Worm (Caenorhabditis elegans) whole organism, L4 larva: Measurements from ENCODE around the gene hex-5.

Experiments used
- F10B5.3 ChIP-seq: sonication (generic microtip); optimal IDR thresholded peaks from 2 replicates; lab custom pipeline; 2016; ENCODE audit warnings: mild to moderate bottlenecking, missing genetic modification characterization, missing compliant biosample characterization
- F44E2.7 ChIP-seq: fragments of 200-800 bp; sonication (Bioruptor generic); IDR thresholded peaks from 2 replicates; pipeline ENCODE4 v2.1.2; 2022; ENCODE audit warnings: missing genetic modification characterization, missing compliant biosample characterization
- R02D3.7 ChIP-seq: fragments of 150-350 bp; sonication (generic microtip); optimal IDR thresholded peaks from 3 replicates; lab custom pipeline; 2014; ENCODE audit warnings: missing biosample characterization, missing genetic modification characterization
- T26A8.4 ChIP-seq: fragments of 200-800 bp; sonication (Bioruptor generic); IDR thresholded peaks from 2 replicates; pipeline ENCODE4 v1.3.6; 2022; ENCODE audit warnings: missing genetic modification characterization, missing compliant biosample characterization
- Y105C5A.15 ChIP-seq: fragments of 200-800 bp; sonication (Bioruptor generic); IDR thresholded peaks from 2 replicates; pipeline ENCODE4 v1.3.6; 2022; ENCODE audit warnings: missing genetic modification characterization, missing compliant biosample characterization
- ZK546.5 ChIP-seq, 2 experiments: sonication (generic microtip); optimal IDR thresholded peaks; 2 replicates each; lab custom pipeline; 2017; ENCODE audit warnings: missing biosample characterization in 2 of 2, missing genetic modification characterization in 2 of 2
- aha-1 ChIP-seq: fragments of 150-350 bp; peaks from one replicate; lab custom pipeline; 2014; ENCODE audit warnings: missing biosample characterization, missing genetic modification characterization
- attf-4 ChIP-seq: sonication (generic microtip); optimal IDR thresholded peaks from 3 replicates; lab custom pipeline; 2017; ENCODE audit warnings: missing biosample characterization, missing genetic modification characterization
- ces-1 ChIP-seq: fragments of 150-350 bp; sonication (generic microtip); optimal IDR thresholded peaks from 4 replicates; lab custom pipeline; 2014; ENCODE audit warnings: missing biosample characterization, missing genetic modification reagents, missing genetic modification characterization
- daf-12 ChIP-seq: fragments of 150-350 bp; optimal IDR thresholded peaks from 2 replicates; lab custom pipeline; 2014; ENCODE audit warnings: missing biosample characterization, missing genetic modification reagents, missing genetic modification characterization
- daf-16 ChIP-seq, 3 experiments: sonication (generic microtip); optimal IDR thresholded peaks; 2 replicates each; lab custom pipeline; 2016 to 2017; ENCODE audit warnings: missing genetic modification characterization in 3 of 3, missing genetic modification reagents in 3 of 3, mild to moderate bottlenecking in 2 of 3, missing compliant biosample characterization in 2 of 3, missing biosample characterization in 1 of 3, moderate library complexity in 1 of 3
- daf-19 ChIP-seq: fragments of 200-800 bp; sonication (Bioruptor generic); conservative IDR thresholded peaks from 2 replicates; pipeline ENCODE4 v1.3.6; 2022; ENCODE audit warnings: missing genetic modification characterization, missing compliant biosample characterization
- dmd-6 ChIP-seq: fragments of 200-800 bp; sonication (Bioruptor generic); IDR thresholded peaks from 2 replicates; pipeline ENCODE4 v1.3.6; 2022; ENCODE audit warnings: missing genetic modification reagents, missing genetic modification characterization, missing compliant biosample characterization
- dmd-8 ChIP-seq: fragments of 200-800 bp; sonication (Bioruptor generic); IDR thresholded peaks from 2 replicates; pipeline ENCODE4 v1.3.6; 2022; ENCODE audit warnings: missing genetic modification characterization, missing compliant biosample characterization
- dpl-1 ChIP-seq: fragments of 150-350 bp; optimal IDR thresholded peaks from 2 replicates; lab custom pipeline; 2014; ENCODE audit warnings: missing biosample characterization, missing genetic modification reagents, missing genetic modification characterization
- duxl-1 ChIP-seq: sonication (generic microtip); optimal IDR thresholded peaks from 2 replicates; lab custom pipeline; 2016; ENCODE audit warnings: mild to moderate bottlenecking, missing genetic modification characterization, moderate library complexity, missing compliant biosample characterization; ENCODE audit not compliant: poor library complexity
- dve-1 ChIP-seq: sonication (generic microtip); optimal IDR thresholded peaks from 2 replicates; lab custom pipeline; 2017; ENCODE audit warnings: antibody characterized with exemption, mild to moderate bottlenecking, missing genetic modification characterization, missing compliant biosample characterization; ENCODE audit not compliant: insufficient read depth
- egl-27 ChIP-seq: sonication (generic microtip); optimal IDR thresholded peaks from 3 replicates; lab custom pipeline; 2017; ENCODE audit warnings: missing biosample characterization, missing genetic modification reagents, missing genetic modification characterization
- egl-43 ChIP-seq: fragments of 200-800 bp; sonication (Bioruptor generic); IDR thresholded peaks from 2 replicates; pipeline ENCODE4 v1.3.6; 2022; ENCODE audit warnings: missing genetic modification reagents, missing genetic modification characterization, missing compliant biosample characterization
- fos-1 ChIP-seq: fragments of 150-350 bp; optimal IDR thresholded peaks from 2 replicates; lab custom pipeline; 2014; ENCODE audit warnings: missing biosample characterization, missing genetic modification characterization
- gei-8 ChIP-seq: fragments of 200-800 bp; sonication (Bioruptor generic); optimal IDR thresholded peaks from 2 replicates; lab custom pipeline; 2018; ENCODE audit warnings: mild to moderate bottlenecking, missing genetic modification characterization, missing compliant biosample characterization
- hlh-30 ChIP-seq: sonication (generic microtip); optimal IDR thresholded peaks from 2 replicates; lab custom pipeline; 2017; ENCODE audit warnings: antibody characterized with exemption, mild to moderate bottlenecking, missing genetic modification characterization, missing compliant biosample characterization; ENCODE audit not compliant: insufficient read depth
- lim-7 ChIP-seq: fragments of 200-800 bp; sonication (Bioruptor generic); IDR thresholded peaks from 2 replicates; pipeline ENCODE4 v1.3.6; 2022; ENCODE audit warnings: missing genetic modification characterization, missing compliant biosample characterization
- lin-38 ChIP-seq: fragments of 200-800 bp; sonication (Bioruptor generic); IDR thresholded peaks from 2 replicates; pipeline ENCODE4 v1.3.6; 2022; ENCODE audit warnings: missing genetic modification reagents, missing genetic modification characterization, missing compliant biosample characterization
- lir-3 ChIP-seq: sonication (generic microtip); optimal IDR thresholded peaks from 2 replicates; lab custom pipeline; 2016; ENCODE audit warnings: mild to moderate bottlenecking, missing genetic modification characterization, missing compliant biosample characterization
- madf-9 ChIP-seq: fragments of 200-800 bp; sonication (Bioruptor generic); conservative IDR thresholded peaks from 2 replicates; pipeline ENCODE4 v1.3.6; 2022; ENCODE audit warnings: missing genetic modification reagents, missing genetic modification characterization, missing compliant biosample characterization
- mdt-29 ChIP-seq: fragments of 200-800 bp; sonication (Bioruptor generic); IDR thresholded peaks from 2 replicates; pipeline ENCODE4 v1.3.6; 2022; ENCODE audit warnings: missing genetic modification reagents, missing genetic modification characterization, missing compliant biosample characterization
- nhr-10 ChIP-seq: fragments of 150-350 bp; optimal IDR thresholded peaks from 2 replicates; lab custom pipeline; 2014; ENCODE audit warnings: missing biosample characterization, missing genetic modification characterization
- nhr-28 ChIP-seq: fragments of 150-350 bp; optimal IDR thresholded peaks from 2 replicates; lab custom pipeline; 2014; ENCODE audit warnings: missing biosample characterization, missing genetic modification characterization
- nhr-48 ChIP-seq: sonication (generic microtip); optimal IDR thresholded peaks from 2 replicates; lab custom pipeline; 2016; ENCODE audit warnings: mild to moderate bottlenecking, missing genetic modification characterization, missing compliant biosample characterization
- php-3 ChIP-seq: fragments of 200-800 bp; sonication (Bioruptor generic); IDR thresholded peaks from 2 replicates; pipeline ENCODE4 v1.3.6; 2022; ENCODE audit warnings: missing genetic modification reagents, missing genetic modification characterization, missing compliant biosample characterization
- pqm-1 ChIP-seq: sonication (generic microtip); optimal IDR thresholded peaks from 2 replicates; lab custom pipeline; 2017; ENCODE audit warnings: missing biosample characterization, missing genetic modification characterization
- snpc-1.2 ChIP-seq: fragments of 200-800 bp; sonication (Bioruptor generic); IDR thresholded peaks from 2 replicates; pipeline ENCODE4 v1.3.6; 2022; ENCODE audit warnings: missing genetic modification reagents, missing genetic modification characterization, missing compliant biosample characterization
- spr-3 ChIP-seq: fragments of 200-800 bp; sonication (Bioruptor generic); optimal IDR thresholded peaks from 2 replicates; lab custom pipeline; 2018; ENCODE audit warnings: mild to moderate bottlenecking, missing genetic modification characterization, missing compliant biosample characterization
- tag-97 ChIP-seq: fragments of 200-800 bp; sonication (Bioruptor generic); IDR thresholded peaks from 2 replicates; pipeline ENCODE4 v1.3.6; 2022; ENCODE audit warnings: missing genetic modification characterization, missing compliant biosample characterization
- tra-1 ChIP-seq: fragments of 200-800 bp; sonication (Bioruptor generic); IDR thresholded peaks from 2 replicates; pipeline ENCODE4 v1.3.6; 2022; ENCODE audit warnings: missing genetic modification reagents, missing genetic modification characterization, missing compliant biosample characterization
- unc-62 ChIP-seq, 3 experiments: fragments of 150-350 bp in 1 of 3; sonication (generic microtip); optimal IDR thresholded peaks in 2 of 3; peaks in 1 of 3; 1 replicate in 1 of 3; 2 replicates in 2 of 3; lab custom pipeline; 2014 to 2017; ENCODE audit warnings: missing biosample characterization in 3 of 3, missing genetic modification characterization in 3 of 3, missing genetic modification reagents in 3 of 3, missing genotype in 1 of 3
- zag-1 ChIP-seq: fragments of 150-350 bp; optimal IDR thresholded peaks from 2 replicates; lab custom pipeline; 2014; ENCODE audit warnings: missing biosample characterization, missing genetic modification characterization
- zip-2 ChIP-seq: fragments of 150-350 bp; optimal IDR thresholded peaks from 2 replicates; lab custom pipeline; 2014; ENCODE audit warnings: missing biosample characterization, missing genetic modification characterization
- ztf-7 ChIP-seq: fragments of 150-350 bp; optimal IDR thresholded peaks from 2 replicates; lab custom pipeline; 2014; ENCODE audit warnings: missing biosample characterization, missing genetic modification characterization

Gene hex-5

ce11 chrX:14905161-14905560 is at the start of gene hex-5:
hex-5 (minus strand) TSS chrX:14905261.
- no peak for TF ChIP-seq attf-4 (tag; lab: Kevin White, UChicago)
- peak in 1 of 2 experiments; percentile 40 for TF ChIP-seq unc-62 (GFP tag; optimal IDR thresholded peaks at IDR 0.05 in 1 of 2; lab: Kevin White, UChicago)
- no peak for TF ChIP-seq unc-62 (tag; optimal IDR thresholded peaks at IDR 0.05; lab: Kevin White, UChicago)
- TF ChIP-seq dpl-1 (GFP tag; lab: Kevin White, UChicago): no peak
- peak; percentile 23 for TF ChIP-seq aha-1 (tag; lab: Kevin White, UChicago)
- TF ChIP-seq, all 104 proteins: peak for 2

DNA sequence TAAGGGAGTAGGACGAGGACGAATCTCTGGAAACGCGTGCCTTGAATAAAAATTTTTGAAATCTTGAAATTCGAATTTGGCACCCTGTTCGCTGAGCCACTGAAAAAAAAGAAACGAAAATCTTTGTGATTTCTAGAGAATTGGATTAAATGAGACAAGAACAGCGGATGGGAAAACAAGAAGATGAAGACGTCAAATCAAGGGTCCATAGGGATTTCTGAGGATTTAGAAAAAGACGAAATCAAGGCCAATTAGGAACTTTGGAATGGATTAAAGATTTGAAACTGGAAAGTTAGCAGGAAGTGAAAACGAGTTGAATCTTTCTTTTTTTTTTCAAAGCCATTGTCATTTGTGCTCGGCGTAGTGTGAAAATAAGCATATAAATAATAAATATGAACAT is 49.5 kb upstream of the hex-5 start, which contains the start of gene pag-3:
pag-3 (minus strand) TSS at position 101 of the 400 bp plus-strand sequence.
- TF ChIP-seq unc-62 (GFP tag; optimal IDR thresholded peaks at IDR 0.05 in 1 of 2; lab: Kevin White, UChicago) (peak in 1 of 2 experiments; percentile 23), unc-62 (tag; optimal IDR thresholded peaks at IDR 0.05; lab: Kevin White, UChicago) (no peak), gei-8 (no peak)
- TF ChIP-seq, all 104 proteins: peak for 1

ce11 chrX:14951797-14952196 is 46.7 kb upstream of the hex-5 start:
- TF ChIP-seq unc-62 (GFP tag; optimal IDR thresholded peaks at IDR 0.05 in 1 of 2; lab: Kevin White, UChicago): no peak
- TF ChIP-seq unc-62 (tag; optimal IDR thresholded peaks at IDR 0.05; lab: Kevin White, UChicago): no peak
- peak; percentile 54; the same call in 1 of the 2 replicates for TF ChIP-seq snpc-1.2

- TF ChIP-seq daf-16 (GFP tag; optimal IDR thresholded peaks at IDR 0.05; lab: Kevin White, UChicago) (no peak), daf-16 (tag; optimal IDR thresholded peaks at IDR 0.05; lab: Kevin White, UChicago) (peak; percentile 46), dve-1 (tag; lab: Kevin White, UChicago) (peak; percentile 1), ZK546.5 (tag; optimal IDR thresholded peaks at IDR 0.05; lab: Kevin White, UChicago) (no peak), hlh-30 (peak; percentile 85), zip-2 (tag; lab: Kevin White, UChicago) (no peak), nhr-28 (tag; lab: Kevin White, UChicago) (peak; percentile 9)
Measured at ce11 chrX:14947355-14947668, 42.3 kb upstream of the hex-5 start.

DNA sequence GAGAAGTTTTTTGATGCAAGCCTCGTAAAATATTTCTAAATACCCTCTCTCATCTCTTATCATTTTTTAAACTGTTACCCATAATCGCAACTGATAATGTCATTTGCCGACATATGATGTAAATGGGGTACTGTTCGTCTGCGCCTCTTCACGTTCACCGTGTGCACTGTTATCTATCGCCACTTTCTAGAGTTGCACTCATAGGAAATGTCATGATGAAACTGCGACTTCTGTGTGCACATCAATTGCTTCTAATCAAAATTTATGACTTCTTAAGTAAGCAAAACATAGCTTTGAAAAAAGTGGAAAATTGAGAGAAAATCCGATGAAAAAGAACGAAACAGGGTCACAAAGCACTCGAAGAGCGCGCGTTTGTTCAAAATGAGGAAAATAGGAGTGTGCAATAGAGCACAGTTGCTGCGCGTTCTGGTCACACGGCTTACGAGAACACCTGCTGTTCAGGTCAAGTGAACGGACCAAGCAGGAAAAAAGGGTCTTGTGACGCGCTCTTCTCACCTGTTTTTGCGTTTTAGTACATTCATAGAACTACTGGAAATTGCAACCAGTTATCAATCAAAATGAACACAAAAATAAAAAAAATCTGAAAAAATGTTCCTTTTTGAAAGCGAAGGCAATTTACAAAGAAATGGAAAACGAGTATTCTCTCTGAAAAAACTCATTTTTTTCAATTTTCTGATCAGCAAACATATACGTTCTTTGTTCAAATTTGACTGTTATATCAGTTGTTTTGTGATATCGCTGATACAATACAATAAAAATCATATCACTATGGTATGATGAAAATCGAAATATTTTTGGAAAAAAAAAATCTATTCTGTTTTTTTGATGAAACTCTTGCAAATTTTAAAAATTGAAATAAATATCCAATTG is 41.6 kb upstream of the hex-5 start:
- TF ChIP-seq daf-19 (GFP tag; lab: Robert Waterston, UW): no peak
- no peak for TF ChIP-seq duxl-1
- peak; percentile 81; the same call in 1 of the 2 replicates for TF ChIP-seq php-3
- peak; percentile 88 for TF ChIP-seq pqm-1 (tag; lab: Kevin White, UChicago)
- no peak for TF ChIP-seq nhr-10
- no peak for TF ChIP-seq attf-4 (tag; lab: Kevin White, UChicago)
- no peak for TF ChIP-seq spr-3 (GFP tag; lab: Kevin White, UChicago)
- no peak for TF ChIP-seq fos-1 (tag; lab: Kevin White, UChicago)
- TF ChIP-seq ces-1 (GFP tag; lab: Kevin White, UChicago): no peak
- TF ChIP-seq mdt-29 (GFP tag; lab: Robert Waterston, UW): no peak
- no peak for TF ChIP-seq tag-97 (GFP tag; lab: Robert Waterston, UW)
- no peak for TF ChIP-seq egl-27 (tag; lab: Kevin White, UChicago)
- TF ChIP-seq F44E2.7 (GFP tag; lab: Robert Waterston, UW): no peak
- 0 out of 2 replicates have a peak, but pooled peaks have one; percentile 57 for TF ChIP-seq tra-1 (GFP tag; lab: Robert Waterston, UW)
- no peak for TF ChIP-seq egl-43
- peak; percentile 82 for TF ChIP-seq nhr-48 (tag; lab: Kevin White, UChicago)
- no peak for TF ChIP-seq dmd-8 (GFP tag; lab: Robert Waterston, UW)
- no peak for TF ChIP-seq lir-3
- TF ChIP-seq gei-8: no peak
- TF ChIP-seq Y105C5A.15 (GFP tag; lab: Robert Waterston, UW): no peak
- TF ChIP-seq T26A8.4 (GFP tag; lab: Robert Waterston, UW): no peak
- peak; percentile 30; the same call in 1 of the 2 replicates for TF ChIP-seq madf-9 (GFP tag; lab: Robert Waterston, UW)
- TF ChIP-seq aha-1 (tag; lab: Kevin White, UChicago): peak; percentile 36
- peak; percentile 70 for TF ChIP-seq lin-38 (GFP tag; lab: Robert Waterston, UW)
- no peak for TF ChIP-seq lim-7 (GFP tag; lab: Robert Waterston, UW)
- TF ChIP-seq F10B5.3 (tag; lab: Kevin White, UChicago): no peak
- TF ChIP-seq dmd-6 (GFP tag; lab: Robert Waterston, UW): peak; percentile 86
- no peak for TF ChIP-seq zag-1 (tag; lab: Kevin White, UChicago)
- TF ChIP-seq ztf-7 (tag; lab: Kevin White, UChicago): peak; percentile 98
- TF ChIP-seq R02D3.7: no peak
- TF ChIP-seq daf-12 (tag; lab: Kevin White, UChicago): no peak
- TF ChIP-seq zip-2 (tag; lab: Kevin White, UChicago): no peak
